Worm (Caenorhabditis elegans) whole organism, late embryonic: Measurements from ENCODE around the gene T20D4.3.

Source experiments
- K02D7.2 ChIP-seq: sonication (generic microtip); optimal IDR thresholded peaks from 2 replicates; lab custom pipeline; 2017; ENCODE audit warnings: mild to moderate bottlenecking, missing genetic modification characterization, missing compliant biosample characterization
- ama-1 ChIP-seq: fragments of 150-350 bp; optimal IDR thresholded peaks from 2 replicates; lab custom pipeline; 2014
- ceh-34 ChIP-seq: sonication (generic microtip); optimal IDR thresholded peaks from 2 replicates; lab custom pipeline; 2016; ENCODE audit warnings: mild to moderate bottlenecking, missing genetic modification characterization, missing compliant biosample characterization
- dve-1 ChIP-seq: sonication (generic microtip); optimal IDR thresholded peaks from 2 replicates; lab custom pipeline; 2017; ENCODE audit warnings: antibody characterized with exemption, mild to moderate bottlenecking, missing genetic modification characterization, missing compliant biosample characterization
- gmeb-2 ChIP-seq: sonication (generic microtip); optimal IDR thresholded peaks from 2 replicates; lab custom pipeline; 2016; ENCODE audit warnings: missing genetic modification characterization, inconsistent platforms, missing compliant biosample characterization
- nhr-11 ChIP-seq: fragments of 150-350 bp; optimal IDR thresholded peaks from 2 replicates; lab custom pipeline; 2014; ENCODE audit warnings: missing biosample characterization, missing genetic modification characterization
- nhr-232 ChIP-seq: sonication (generic microtip); optimal IDR thresholded peaks from 2 replicates; lab custom pipeline; 2016; ENCODE audit warnings: missing genetic modification characterization, missing compliant biosample characterization
- pha-4 ChIP-seq: fragments of 150-350 bp; optimal IDR thresholded peaks from 2 replicates; lab custom pipeline; 2018; ENCODE audit warnings: missing biosample characterization, missing genetic modification reagents, missing genetic modification characterization
- sox-4 ChIP-seq: sonication (generic microtip); optimal IDR thresholded peaks from 2 replicates; lab custom pipeline; 2017; ENCODE audit warnings: mild to moderate bottlenecking, missing genetic modification characterization, inconsistent platforms, missing compliant biosample characterization
- unc-86 ChIP-seq: sonication (generic microtip); optimal IDR thresholded peaks from 2 replicates; lab custom pipeline; 2016; ENCODE audit warnings: missing genetic modification characterization, missing compliant biosample characterization
- ztf-16 ChIP-seq: sonication (generic microtip); optimal IDR thresholded peaks from 2 replicates; lab custom pipeline; 2017; ENCODE audit warnings: missing genetic modification characterization, missing compliant biosample characterization

ce11 chrV:3464897-3465296, 46.9 kb downstream of the T20D4.3 start:
- TF ChIP-seq pha-4 (tag; lab: Kevin White, UChicago) (no peak), K02D7.2 (tag; lab: Kevin White, UChicago) (no peak), sox-4 (tag; lab: Kevin White, UChicago) (no peak), dve-1 (no peak), unc-86 (tag; lab: Kevin White, UChicago) (no peak), ama-1 (no peak), ceh-34 (no peak), gmeb-2 (tag; lab: Kevin White, UChicago) (no peak), ztf-16 (tag; lab: Kevin White, UChicago) (no peak), nhr-232 (tag; lab: Kevin White, UChicago) (no peak), nhr-11 (tag; lab: Kevin White, UChicago) (no peak)
